Worm (Caenorhabditis elegans): ENCODE data around the gene nstp-7.
A peak's percentile ranks its signal among the peaks of the same experiment; 100 is the strongest.

nstp-7 gene

ce11 chrV:590182-590581 lies 8.5 kb downstream of the nstp-7 start, which contains the start of gene ZK488.6:
Gene ZK488.6, plus strand, starts transcription at chrV:590482.
- TF ChIP-seq unc-98 (GFP tag; IDR thresholded peaks at IDR 0.05) (0 out of 2 replicates have a peak, but pooled peaks have one; percentile 22), F16B12.6 (tag; optimal IDR thresholded peaks at IDR 0.05) (no peak)

- TF ChIP-seq nhr-12 (tag; optimal IDR thresholded peaks at IDR 0.05) (no peak), hlh-4 (tag; optimal IDR thresholded peaks at IDR 0.05) (no peak), ceh-90 (tag; optimal IDR thresholded peaks at IDR 0.05) (no peak)
Observed at ce11 chrV:592959-593358, 11.2 kb downstream of the nstp-7 start, which contains the start of gene ZK488.5. Gene ZK488.5, plus strand, starts transcription at chrV:593259.

- TF ChIP-seq ets-5 (GFP tag; IDR thresholded peaks at IDR 0.05) (no peak), rnt-1 (tag; optimal IDR thresholded peaks at IDR 0.05) (peak; percentile 15), nhr-76 (tag; optimal IDR thresholded peaks at IDR 0.05) (no peak), Y116A8C.19 (tag; optimal IDR thresholded peaks at IDR 0.05; ENCODE audit: borderline replicate concordance) (no peak), mep-1 (tag; optimal IDR thresholded peaks at IDR 0.05) (no peak), zag-1 (tag; optimal IDR thresholded peaks at IDR 0.05) (no peak), blmp-1 (tag; optimal IDR thresholded peaks at IDR 0.05) (peak; percentile 9), nhr-12 (tag; optimal IDR thresholded peaks at IDR 0.05) (no peak)
Observed at ce11 chrV:596923-597322, 15.2 kb downstream of the nstp-7 start.

- TF ChIP-seq C04F5.9 (tag; optimal IDR thresholded peaks at IDR 0.05), result no peak
- TF ChIP-seq lir-3 (tag; optimal IDR thresholded peaks at IDR 0.05; ENCODE audit: poor library complexity), result no peak
- no peak for TF ChIP-seq hlh-17 (GFP tag; optimal IDR thresholded peaks at IDR 0.05; ENCODE audit: borderline replicate concordance)
- no peak for TF ChIP-seq efl-1 (optimal IDR thresholded peaks at IDR 0.05)
- TF ChIP-seq efl-1 (GFP tag; optimal IDR thresholded peaks at IDR 0.05 in 1 of 2), result peak in 1 of 2 experiments; percentile 45
- peak; percentile 73 for TF ChIP-seq nhr-85 (tag)
Observed at ce11 chrV:597823-598222, 16.1 kb downstream of the nstp-7 start.

ce11 chrV:598626-599025 lies 16.9 kb downstream of the nstp-7 start:
- TF ChIP-seq lin-39 (tag; optimal IDR thresholded peaks at IDR 0.05) (no peak), nhr-90 (tag; optimal IDR thresholded peaks at IDR 0.05; ENCODE audit: poor library complexity) (no peak), snpc-4 (tag; optimal IDR thresholded peaks at IDR 0.05) (no peak), F16B12.6 (tag; optimal IDR thresholded peaks at IDR 0.05) (no peak), aha-1 (tag; optimal IDR thresholded peaks at IDR 0.05) (no peak), nhr-11 (tag; optimal IDR thresholded peaks at IDR 0.05) (no peak), lin-35 (GFP tag; optimal IDR thresholded peaks at IDR 0.05) (no peak), pag-3 (tag; optimal IDR thresholded peaks at IDR 0.05; ENCODE audit: borderline replicate concordance, insufficient read depth) (no peak), unc-62 (GFP tag; optimal IDR thresholded peaks at IDR 0.05) (no peak), dpl-1 (GFP tag; optimal IDR thresholded peaks at IDR 0.05) (no peak), pqm-1 (tag; optimal IDR thresholded peaks at IDR 0.05) (no peak), mab-9 (GFP tag; IDR thresholded peaks at IDR 0.05) (no peak), elt-3 (tag; optimal IDR thresholded peaks at IDR 0.05) (no peak), nhr-85 (tag) (no peak), mdl-1 (tag; optimal IDR thresholded peaks at IDR 0.05) (no peak), ceh-63 (GFP tag; optimal IDR thresholded peaks at IDR 0.05) (no peak), swsn-7 (tag; optimal IDR thresholded peaks at IDR 0.05) (no peak), nhr-71 (tag; optimal IDR thresholded peaks at IDR 0.05) (no peak), unc-86 (tag; optimal IDR thresholded peaks at IDR 0.05) (no peak), irx-1 (tag; optimal IDR thresholded peaks at IDR 0.05) (no peak)
